Fruit fly (Drosophila melanogaster): ENCODE data around the gene CG5435.

The CG5435 gene

dm6 chr2L:12433712-12434534 lies 3.2 kb upstream of the CG5435 start, which contains the start of gene eRF3 (continued):
- peak; percentile 62 for TF ChIP-seq achi (GFP tag; optimal IDR thresholded peaks at IDR 0.05)
- peak; percentile 46 for TF ChIP-seq dsx (GFP tag; optimal IDR thresholded peaks at IDR 0.05; ENCODE audit: poor library complexity, severe bottlenecking)
- TF ChIP-seq CG15336 (GFP tag; IDR thresholded peaks at IDR 0.05) = peak; percentile 67
- TF ChIP-seq Sox15 (GFP tag; optimal IDR thresholded peaks at IDR 0.05) = peak; percentile 38
- TF ChIP-seq Lpt (GFP tag; optimal IDR thresholded peaks at IDR 0.05) = peak; percentile 48
- TF ChIP-seq CG1621 (tag; optimal IDR thresholded peaks at IDR 0.05) = no peak
- TF ChIP-seq Sox14 (GFP tag; optimal IDR thresholded peaks at IDR 0.05) = no peak
- TF ChIP-seq spab (GFP tag; optimal IDR thresholded peaks at IDR 0.05) = peak; percentile 18
- peak; percentile 74; the same call in 2 of the 3 replicates for TF ChIP-seq CG8119 (GFP tag; IDR thresholded peaks at IDR 0.05)
- TF ChIP-seq cyc (GFP tag; optimal IDR thresholded peaks at IDR 0.05) = peak; percentile 43
- TF ChIP-seq fkh (GFP tag; optimal IDR thresholded peaks at IDR 0.05) = peak; percentile 38
- peak; percentile 39 for TF ChIP-seq CG11902 (GFP tag; optimal IDR thresholded peaks at IDR 0.05)
- TF ChIP-seq CG32006 (GFP tag; optimal IDR thresholded peaks at IDR 0.05) = peak; percentile 73
- TF ChIP-seq eg (GFP tag; IDR thresholded peaks at IDR 0.05) = peak; percentile 69
- TF ChIP-seq net (GFP tag; optimal IDR thresholded peaks at IDR 0.05) = peak; percentile 49
- peak; percentile 36 for TF ChIP-seq Sox102F (GFP tag; optimal IDR thresholded peaks at IDR 0.05)
- TF ChIP-seq CG6854 (GFP tag; optimal IDR thresholded peaks at IDR 0.05) = no peak
- peak; percentile 51 for TF ChIP-seq Hr4 (GFP tag; optimal IDR thresholded peaks at IDR 0.05)
- TF ChIP-seq CG3919 (GFP tag; optimal IDR thresholded peaks at IDR 0.05) = peak; percentile 58
- TF ChIP-seq pdm3 (GFP tag; optimal IDR thresholded peaks at IDR 0.05) = peak; percentile 60
- TF ChIP-seq OdsH (GFP tag; optimal IDR thresholded peaks at IDR 0.05) = peak; percentile 67
- peak in 1 of 2 experiments; percentile 71 for TF ChIP-seq salr (GFP tag; optimal IDR thresholded peaks at IDR 0.05)
- peak; percentile 88 for TF ChIP-seq svp (GFP tag)
- TF ChIP-seq CG10631 (GFP tag; optimal IDR thresholded peaks at IDR 0.05) = peak; percentile 83
- TF ChIP-seq CG11762 (GFP tag; optimal IDR thresholded peaks at IDR 0.05; ENCODE audit: insufficient read depth) = peak; percentile 14
- TF ChIP-seq Ets96B (tag; optimal IDR thresholded peaks at IDR 0.05) = peak; percentile 70

dm6 chr2L:12427487-12428101 lies 3.1 kb downstream of the CG5435 start, which contains the start of the genes CG5446 and Trm1:
TSS of gene CG5446 (minus strand) at chr2L:12427709.
TSS of gene Trm1 (plus strand) at chr2L:12428028.
- TF ChIP-seq Eip78C (GFP tag) (peak; percentile 83), Blimp-1 (GFP tag; optimal IDR thresholded peaks at IDR 0.05) (peak; percentile 27), salr (GFP tag; optimal IDR thresholded peaks at IDR 0.05) (peak in 1 of 2 experiments; percentile 79), CG15336 (GFP tag; IDR thresholded peaks at IDR 0.05) (peak; percentile 21; the same call in 1 of the 2 replicates), esn (GFP tag; optimal IDR thresholded peaks at IDR 0.05) (peak; percentile 66), Hr39 (GFP tag; optimal IDR thresholded peaks at IDR 0.05) (no peak), CG16779 (tag; optimal IDR thresholded peaks at IDR 0.05) (peak; percentile 45), topi (GFP tag; optimal IDR thresholded peaks at IDR 0.05) (peak; percentile 17), Sox15 (GFP tag; optimal IDR thresholded peaks at IDR 0.05) (peak; percentile 8), CG6854 (GFP tag; optimal IDR thresholded peaks at IDR 0.05) (peak; percentile 25), CG1621 (tag; optimal IDR thresholded peaks at IDR 0.05) (no peak), lz (GFP tag; optimal IDR thresholded peaks at IDR 0.05) (peak; percentile 26), acj6 (GFP tag; optimal IDR thresholded peaks at IDR 0.05) (peak; percentile 52), Smox (GFP tag; optimal IDR thresholded peaks at IDR 0.05) (peak; percentile 23), Hr38 (GFP tag; optimal IDR thresholded peaks at IDR 0.05) (no peak), Met (GFP tag; optimal IDR thresholded peaks at IDR 0.05) (peak; percentile 63), Eip75B (GFP tag; optimal IDR thresholded peaks at IDR 0.05) (peak; percentile 33), net (GFP tag; optimal IDR thresholded peaks at IDR 0.05) (peak; percentile 43), fd85E (GFP tag; optimal IDR thresholded peaks at IDR 0.05) (no peak), CG32006 (GFP tag; optimal IDR thresholded peaks at IDR 0.05) (peak; percentile 68), achi (GFP tag; optimal IDR thresholded peaks at IDR 0.05) (peak; percentile 78), CG7368 (GFP tag; optimal IDR thresholded peaks at IDR 0.05) (peak; percentile 32), CG8319 (GFP tag; optimal IDR thresholded peaks at IDR 0.05) (peak; percentile 4), CG10631 (GFP tag; optimal IDR thresholded peaks at IDR 0.05) (peak; percentile 82), eg (GFP tag; IDR thresholded peaks at IDR 0.05) (peak; percentile 23; the same call in 1 of the 3 replicates), CG6276 (GFP tag; optimal IDR thresholded peaks at IDR 0.05) (no peak), OdsH (GFP tag; optimal IDR thresholded peaks at IDR 0.05) (peak; percentile 50), Hr4 (GFP tag; optimal IDR thresholded peaks at IDR 0.05) (peak; percentile 61), CG11902 (GFP tag; optimal IDR thresholded peaks at IDR 0.05) (no peak), dac (GFP tag; optimal IDR thresholded peaks at IDR 0.05) (peak; percentile 28), svp (GFP tag) (no peak), ss (GFP tag; optimal IDR thresholded peaks at IDR 0.05) (peak; percentile 34 to 63), CG6808 (GFP tag; optimal IDR thresholded peaks at IDR 0.05) (peak; percentile 33)
